Worm (Caenorhabditis elegans) whole organism, young adult: ENCODE results near the gene C16C10.8.

Experiments
- B0261.1 ChIP-seq: sonication (generic microtip); optimal IDR thresholded peaks from 2 replicates; lab custom pipeline; 2016; ENCODE audit warnings: mild to moderate bottlenecking, missing genetic modification characterization, moderate library complexity, missing compliant biosample characterization
- B0336.3 ChIP-seq: fragments of 200-800 bp; sonication (Bioruptor generic); IDR thresholded peaks from 2 replicates; pipeline ENCODE4 v1.3.6; 2022; ENCODE audit warnings: missing genetic modification characterization, missing compliant biosample characterization
- C06A6.2 ChIP-seq: fragments of 200-800 bp; sonication (Bioruptor generic); conservative IDR thresholded peaks from 2 replicates; pipeline ENCODE4 v1.3.6; 2022; ENCODE audit warnings: missing genetic modification characterization, missing compliant biosample characterization
- F22D6.2 ChIP-seq: sonication (generic microtip); optimal IDR thresholded peaks from 2 replicates; lab custom pipeline; 2016; ENCODE audit warnings: mild to moderate bottlenecking, missing genetic modification characterization, missing compliant biosample characterization
- F37B4.10 ChIP-seq: fragments of 200-800 bp; sonication (Bioruptor generic); IDR thresholded peaks from 2 replicates; pipeline ENCODE4 v1.3.6; 2022; ENCODE audit warnings: missing genetic modification characterization, missing compliant biosample characterization
- F52B5.7 ChIP-seq: sonication (generic microtip); optimal IDR thresholded peaks from 2 replicates; lab custom pipeline; 2016; ENCODE audit warnings: mild to moderate bottlenecking, missing genetic modification characterization, missing compliant biosample characterization
- F57A8.1 ChIP-seq: fragments of 200-800 bp; sonication (Bioruptor generic); optimal IDR thresholded peaks from 2 replicates; lab custom pipeline; 2018; ENCODE audit warnings: mild to moderate bottlenecking, missing genetic modification characterization, moderate library complexity, missing compliant biosample characterization
- F57C9.4 ChIP-seq: sonication (generic microtip); optimal IDR thresholded peaks from 2 replicates; lab custom pipeline; 2017; ENCODE audit warnings: mild to moderate bottlenecking, missing genetic modification characterization, missing compliant biosample characterization
- K12H6.12 ChIP-seq: fragments of 200-800 bp; sonication (Bioruptor generic); optimal IDR thresholded peaks from 2 replicates; lab custom pipeline; 2018; ENCODE audit warnings: mild to moderate bottlenecking, missing genetic modification characterization, missing compliant biosample characterization
- Y56A3A.18 ChIP-seq: fragments of 200-800 bp; sonication (Bioruptor generic); IDR thresholded peaks from 2 replicates; pipeline ENCODE4 v1.3.6; 2022; ENCODE audit warnings: missing genetic modification reagents, missing genetic modification characterization, missing compliant biosample characterization
- Y67H2A.10 ChIP-seq: fragments of 200-800 bp; sonication (Bioruptor generic); conservative IDR thresholded peaks from 2 replicates; pipeline ENCODE4 v1.3.6; 2022; ENCODE audit warnings: missing genetic modification reagents, missing genetic modification characterization, missing compliant biosample characterization
- attf-3 ChIP-seq: fragments of 200-800 bp; sonication (Bioruptor generic); conservative IDR thresholded peaks from 2 replicates; pipeline ENCODE4 v1.3.6; 2022; ENCODE audit warnings: missing genetic modification reagents, missing genetic modification characterization, missing compliant biosample characterization
- attf-5 ChIP-seq: fragments of 200-800 bp; sonication (Bioruptor generic); optimal IDR thresholded peaks from 2 replicates; lab custom pipeline; 2018; ENCODE audit warnings: mild to moderate bottlenecking, missing genetic modification characterization, missing compliant biosample characterization
- bed-1 ChIP-seq: fragments of 200-800 bp; sonication (Bioruptor generic); IDR thresholded peaks from 2 replicates; pipeline ENCODE4 v1.3.6; 2022; ENCODE audit warnings: missing genetic modification reagents, missing genetic modification characterization, missing compliant biosample characterization
- ccch-3 ChIP-seq: fragments of 200-800 bp; sonication (Bioruptor generic); optimal IDR thresholded peaks from 2 replicates; lab custom pipeline; 2018; ENCODE audit warnings: mild to moderate bottlenecking, missing genetic modification characterization, missing compliant biosample characterization
- cebp-1 ChIP-seq, 2 experiments: fragments of 200-800 bp in 1 of 2; sonication (Bioruptor generic) in 1 of 2; sonication (generic microtip) in 1 of 2; IDR thresholded peaks in 1 of 2; optimal IDR thresholded peaks in 1 of 2; 2 replicates each; pipeline versions ENCODE4 v1.3.6 to Lab custom; 2017 to 2022; ENCODE audit warnings: missing compliant biosample characterization in 2 of 2, missing genetic modification characterization in 2 of 2, mild to moderate bottlenecking in 1 of 2, missing genetic modification reagents in 1 of 2, moderate library complexity in 1 of 2
- ceh-40 ChIP-seq: fragments of 200-800 bp; sonication (Bioruptor generic); IDR thresholded peaks from 2 replicates; pipeline ENCODE4 v1.3.6; 2022; ENCODE audit warnings: missing genetic modification characterization, missing compliant biosample characterization
- die-1 ChIP-seq: sonication (generic microtip); optimal IDR thresholded peaks from 2 replicates; lab custom pipeline; 2016; ENCODE audit warnings: missing genotype, mild to moderate bottlenecking, missing genetic modification characterization, missing compliant biosample characterization
- dpl-1 ChIP-seq: fragments of 150-350 bp; optimal IDR thresholded peaks from 2 replicates; lab custom pipeline; 2014; ENCODE audit warnings: missing biosample characterization, missing genetic modification reagents, missing genetic modification characterization
- egl-44 ChIP-seq: fragments of 200-800 bp; sonication (Bioruptor generic); IDR thresholded peaks from 2 replicates; pipeline ENCODE4 v1.3.6; 2022; ENCODE audit warnings: missing genetic modification reagents, missing genetic modification characterization, missing compliant biosample characterization
- hlh-12 ChIP-seq: sonication (generic microtip); optimal IDR thresholded peaks from 2 replicates; lab custom pipeline; 2016; ENCODE audit warnings: missing genetic modification characterization, missing compliant biosample characterization
- hmg-1.2 ChIP-seq: fragments of 200-800 bp; sonication (Bioruptor generic); IDR thresholded peaks from 2 replicates; pipeline ENCODE4 v1.3.6; 2022; ENCODE audit warnings: missing genetic modification reagents, missing genetic modification characterization, missing compliant biosample characterization
- hmg-20 ChIP-seq: fragments of 200-800 bp; sonication (Bioruptor generic); IDR thresholded peaks from 2 replicates; pipeline ENCODE4 v1.3.6; 2022; ENCODE audit warnings: missing genetic modification reagents, missing genetic modification characterization, missing compliant biosample characterization
- hrde-1 ChIP-seq: sonication (generic microtip); optimal IDR thresholded peaks from 2 replicates; lab custom pipeline; 2016; ENCODE audit warnings: missing genetic modification characterization, mild to moderate bottlenecking, missing compliant biosample characterization, moderate library complexity, missing genotype, missing genetic modification reagents, borderline replicate concordance
- let-607 ChIP-seq, 2 experiments: fragments of 200-800 bp in 1 of 2; sonication (Bioruptor generic) in 1 of 2; sonication (generic microtip) in 1 of 2; optimal IDR thresholded peaks; 2 replicates each; lab custom pipeline; 2016 to 2018; ENCODE audit warnings: mild to moderate bottlenecking in 2 of 2, missing compliant biosample characterization in 2 of 2, missing genetic modification characterization in 2 of 2, moderate library complexity in 2 of 2, missing genotype in 1 of 2
- lin-26 ChIP-seq: fragments of 200-800 bp; sonication (Bioruptor generic); IDR thresholded peaks from 2 replicates; pipeline ENCODE4 v1.3.6; 2022; ENCODE audit warnings: missing genetic modification reagents, missing genetic modification characterization, missing compliant biosample characterization
- lin-35 ChIP-seq, 3 experiments: fragments of 150-350 bp in 2 of 3; sonication (generic microtip) in 1 of 3; optimal IDR thresholded peaks; 2 replicates each; lab custom pipeline; 2014 to 2018; ENCODE audit warnings: missing biosample characterization in 3 of 3, missing genetic modification characterization in 3 of 3, missing genetic modification reagents in 3 of 3
- lir-1 ChIP-seq: fragments of 200-800 bp; sonication (Bioruptor generic); conservative IDR thresholded peaks from 2 replicates; pipeline ENCODE4 v1.3.6; 2022; ENCODE audit warnings: missing genetic modification reagents, missing genetic modification characterization, missing compliant biosample characterization
- lsy-27 ChIP-seq: sonication (generic microtip); optimal IDR thresholded peaks from 2 replicates; lab custom pipeline; 2017; ENCODE audit warnings: missing genetic modification characterization, mild to moderate bottlenecking, missing compliant biosample characterization, antibody characterized with exemption, missing genotype, borderline replicate concordance; ENCODE audit not compliant: insufficient read depth
- madf-3 ChIP-seq: fragments of 200-800 bp; sonication (Bioruptor generic); IDR thresholded peaks from 2 replicates; pipeline ENCODE4 v1.3.6; 2022; ENCODE audit warnings: missing genetic modification reagents, missing genetic modification characterization, missing compliant biosample characterization
- madf-6 ChIP-seq: fragments of 200-800 bp; sonication (Bioruptor generic); IDR thresholded peaks from 2 replicates; pipeline ENCODE4 v1.3.6; 2022; ENCODE audit warnings: missing genetic modification reagents, missing genetic modification characterization, missing compliant biosample characterization
- mel-28 ChIP-seq: sonication (generic microtip); optimal IDR thresholded peaks from 2 replicates; lab custom pipeline; 2016; ENCODE audit warnings: borderline replicate concordance, mild to moderate bottlenecking, missing genetic modification characterization, missing compliant biosample characterization
- mxl-1 ChIP-seq: sonication (generic microtip); optimal IDR thresholded peaks from 2 replicates; lab custom pipeline; 2016; ENCODE audit warnings: missing genetic modification characterization, missing compliant biosample characterization
- nhr-120 ChIP-seq: fragments of 200-800 bp; sonication (Bioruptor generic); IDR thresholded peaks from 2 replicates; pipeline ENCODE4 v1.3.6; 2022; ENCODE audit warnings: missing genetic modification characterization, missing compliant biosample characterization
- nhr-179 ChIP-seq: sonication (generic microtip); optimal IDR thresholded peaks from 2 replicates; lab custom pipeline; 2016; ENCODE audit warnings: mild to moderate bottlenecking, missing genetic modification characterization, missing compliant biosample characterization
- nhr-27 ChIP-seq: fragments of 200-800 bp; sonication (Bioruptor generic); optimal IDR thresholded peaks from 2 replicates; lab custom pipeline; 2018; ENCODE audit warnings: mild to moderate bottlenecking, missing genetic modification characterization, moderate library complexity, missing compliant biosample characterization
- pha-4 ChIP-seq: fragments of 150-350 bp; sonication (generic microtip); optimal IDR thresholded peaks from 2 replicates; lab custom pipeline; 2014; ENCODE audit warnings: missing biosample characterization, missing genetic modification reagents, missing genetic modification characterization
- repo-1 ChIP-seq: sonication (generic microtip); optimal IDR thresholded peaks from 2 replicates; lab custom pipeline; 2017; ENCODE audit warnings: mild to moderate bottlenecking, missing genetic modification characterization, missing compliant biosample characterization
- rpc-1 ChIP-seq, 2 experiments: fragments of 150-350 bp in 1 of 2; sonication (generic microtip) in 1 of 2; optimal IDR thresholded peaks; 2 replicates each; lab custom pipeline; 2014 to 2018; ENCODE audit warnings: missing biosample characterization in 1 of 2, missing genetic modification characterization in 1 of 2, missing genetic modification reagents in 1 of 2, missing genotype in 1 of 2
- snpc-3.4 ChIP-seq: sonication (generic microtip); optimal IDR thresholded peaks from 2 replicates; lab custom pipeline; 2017; ENCODE audit warnings: missing genetic modification characterization, mild to moderate bottlenecking, missing compliant biosample characterization, antibody characterized with exemption, moderate library complexity, missing genotype, missing genetic modification reagents
- somi-1 ChIP-seq: fragments of 200-800 bp; sonication (Bioruptor generic); optimal IDR thresholded peaks from 2 replicates; lab custom pipeline; 2018; ENCODE audit warnings: mild to moderate bottlenecking, missing genetic modification characterization, missing compliant biosample characterization
- sptf-2 ChIP-seq: fragments of 200-800 bp; sonication (Bioruptor generic); optimal IDR thresholded peaks from 2 replicates; lab custom pipeline; 2018; ENCODE audit warnings: mild to moderate bottlenecking, missing genetic modification characterization, missing compliant biosample characterization
- unc-130 ChIP-seq: sonication (generic microtip); optimal IDR thresholded peaks from 2 replicates; lab custom pipeline; 2016; ENCODE audit warnings: missing genetic modification reagents, missing genetic modification characterization, missing compliant biosample characterization
- zim-3 ChIP-seq: sonication (generic microtip); optimal IDR thresholded peaks from 2 replicates; lab custom pipeline; 2017; ENCODE audit warnings: mild to moderate bottlenecking, missing genetic modification characterization, moderate library complexity, missing compliant biosample characterization
- ztf-18 ChIP-seq: sonication (generic microtip); optimal IDR thresholded peaks from 2 replicates; lab custom pipeline; 2016; ENCODE audit warnings: missing genotype, mild to moderate bottlenecking, missing genetic modification characterization, missing compliant biosample characterization
- ztf-26 ChIP-seq: sonication (generic microtip); optimal IDR thresholded peaks from 2 replicates; lab custom pipeline; 2017; ENCODE audit warnings: missing genetic modification characterization, missing compliant biosample characterization
- ztf-6 ChIP-seq: fragments of 200-800 bp; sonication (Bioruptor generic); IDR thresholded peaks from 2 replicates; pipeline ENCODE4 v1.3.6; 2022; ENCODE audit warnings: missing genetic modification reagents, missing genetic modification characterization, missing compliant biosample characterization

The C16C10.8 gene

DNA sequence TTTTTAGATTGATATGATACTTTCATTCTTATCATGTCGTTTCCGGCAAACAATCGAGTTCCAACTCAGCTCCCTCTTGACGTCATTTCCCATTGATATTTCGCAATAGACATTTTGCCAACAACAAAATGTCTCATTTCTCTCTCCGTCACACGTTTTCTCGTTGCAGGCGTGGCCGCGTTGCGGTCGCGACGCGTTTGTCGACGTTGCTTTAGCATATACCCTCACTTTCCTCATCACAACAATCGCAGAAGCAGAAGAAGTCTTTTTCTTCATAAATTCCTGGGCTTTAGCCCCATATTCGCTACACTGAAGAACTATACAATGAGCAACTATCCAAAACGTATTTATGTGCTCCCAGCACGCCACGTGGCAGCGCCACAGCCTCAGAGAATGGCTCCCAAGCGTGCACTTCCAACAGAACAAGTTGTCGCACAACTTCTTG lies 29.7 kb upstream of the C16C10.8 start, which contains the start of gene xbp-1 (continued):
- peak; percentile 95 for TF ChIP-seq madf-3 (GFP tag; lab: Robert Waterston, UW)
- TF ChIP-seq madf-6 (GFP tag; lab: Robert Waterston, UW) = peak; percentile 38; the same call in 1 of the 2 replicates
- peak; percentile 47 for TF ChIP-seq F22D6.2 (tag; lab: Kevin White, UChicago)
- TF ChIP-seq unc-130 (GFP tag; lab: Kevin White, UChicago) = no peak
- no peak for TF ChIP-seq nhr-27 (tag; lab: Kevin White, UChicago)
- TF ChIP-seq nhr-179 (tag; lab: Kevin White, UChicago) = no peak
- peak; percentile 100 for TF ChIP-seq cebp-1 (GFP tag; IDR thresholded peaks at IDR 0.05; lab: Robert Waterston, UW)
- peak; percentile 100 for TF ChIP-seq cebp-1 (tag; optimal IDR thresholded peaks at IDR 0.05; lab: Kevin White, UChicago)
- peak; percentile 98 for TF ChIP-seq attf-5 (GFP tag; lab: Kevin White, UChicago)
- no peak for TF ChIP-seq die-1 (tag; lab: Kevin White, UChicago)
- peak; percentile 32; the same call in 1 of the 2 replicates for TF ChIP-seq ztf-6 (GFP tag; lab: Robert Waterston, UW)
- TF ChIP-seq Y67H2A.10 (GFP tag; lab: Robert Waterston, UW) = no peak
- TF ChIP-seq ztf-26 (tag; lab: Kevin White, UChicago) = peak; percentile 44
- TF ChIP-seq F52B5.7 (tag; lab: Kevin White, UChicago) = no peak
- no peak for TF ChIP-seq hmg-20
- TF ChIP-seq mel-28 (tag; lab: Kevin White, UChicago) = no peak
- no peak for TF ChIP-seq zim-3
- TF ChIP-seq snpc-3.4 (tag; lab: Kevin White, UChicago) = no peak
- TF ChIP-seq lir-1 (GFP tag; lab: Robert Waterston, UW) = no peak; the same call in 1 of the 2 replicates
- TF ChIP-seq pha-4 (tag; lab: Kevin White, UChicago) = peak; percentile 94
- no peak for TF ChIP-seq repo-1
- TF ChIP-seq dpl-1 (GFP tag; lab: Kevin White, UChicago) = no peak
- no peak for TF ChIP-seq rpc-1 (optimal IDR thresholded peaks at IDR 0.05; lab: Kevin White, UChicago)
- TF ChIP-seq rpc-1 (tag; optimal IDR thresholded peaks at IDR 0.05; lab: Kevin White, UChicago) = no peak
- TF ChIP-seq lin-26 = no peak
- peak; percentile 89 for TF ChIP-seq K12H6.12 (tag; lab: Kevin White, UChicago)
- TF ChIP-seq lsy-27 = no peak
- no peak for TF ChIP-seq B0261.1 (tag; lab: Kevin White, UChicago)
- TF ChIP-seq nhr-120 (GFP tag; lab: Robert Waterston, UW) = no peak
- TF ChIP-seq F57C9.4 (tag; lab: Kevin White, UChicago) = no peak
- no peak for TF ChIP-seq hrde-1 (tag; lab: Kevin White, UChicago)
- no peak for TF ChIP-seq ccch-3 (GFP tag; lab: Kevin White, UChicago)
- peak in 1 of 3 experiments; percentile 48 for TF ChIP-seq lin-35 (GFP tag; optimal IDR thresholded peaks at IDR 0.05; lab: Kevin White, UChicago)
- TF ChIP-seq ztf-18 (tag; lab: Kevin White, UChicago) = peak; percentile 64
- no peak for TF ChIP-seq bed-1
- TF ChIP-seq let-607 (tag; optimal IDR thresholded peaks at IDR 0.05; lab: Kevin White, UChicago) = peak; percentile 99
- TF ChIP-seq somi-1 (GFP tag; lab: Kevin White, UChicago) = peak; percentile 59
- TF ChIP-seq C06A6.2 (GFP tag; lab: Robert Waterston, UW) = peak; percentile 62
- TF ChIP-seq Y56A3A.18 (GFP tag; lab: Robert Waterston, UW) = no peak
- TF ChIP-seq F37B4.10 = 0 out of 2 replicates have a peak, but pooled peaks have one; percentile 52
- peak; percentile 68; the same call in 1 of the 2 replicates for TF ChIP-seq hmg-1.2 (GFP tag; lab: Robert Waterston, UW)
- no peak for TF ChIP-seq attf-3
- no peak for TF ChIP-seq hlh-12
- no peak for TF ChIP-seq F57A8.1 (GFP tag; lab: Kevin White, UChicago)
- TF ChIP-seq egl-44 = peak; percentile 70; the same call in 1 of the 2 replicates
- TF ChIP-seq mxl-1 (tag; lab: Kevin White, UChicago) = no peak
- no peak for TF ChIP-seq ceh-40
- TF ChIP-seq B0336.3 (GFP tag; lab: Robert Waterston, UW) = peak; percentile 80
- TF ChIP-seq sptf-2 (GFP tag; lab: Kevin White, UChicago) = peak; percentile 32
